Fruit fly (Drosophila melanogaster) whole organism, embryonic: Measurements from ENCODE around the gene Tctp.

ENCODE experiments used
- BEAF-32 ChIP-seq: fragments of 200-800 bp; sonication (Bioruptor generic); optimal IDR thresholded peaks from 3 replicates; lab custom pipeline; 2017; ENCODE audit warnings: missing biosample characterization, missing genetic modification characterization, mild to moderate bottlenecking, moderate library complexity, missing genetic modification reagents
- CG10431 ChIP-seq: fragments of 200-800 bp; sonication (Bioruptor generic); optimal IDR thresholded peaks from 3 replicates; lab custom pipeline; 2018; ENCODE audit warnings: missing biosample characterization, mild to moderate bottlenecking, missing genetic modification characterization
- CG10654 ChIP-seq: fragments of 200-800 bp; sonication (Bioruptor generic); optimal IDR thresholded peaks from 2 replicates; lab custom pipeline; 2016; ENCODE audit warnings: missing biosample characterization, missing genetic modification characterization
- CG13123 ChIP-seq: fragments of 200-800 bp; sonication (Bioruptor generic); optimal IDR thresholded peaks from 2 replicates; lab custom pipeline; 2016; ENCODE audit warnings: missing biosample characterization, missing genetic modification characterization
- CG14710 ChIP-seq: fragments of 200-800 bp; sonication (Bioruptor generic); optimal IDR thresholded peaks from 3 replicates; lab custom pipeline; 2019; ENCODE audit warnings: missing biosample characterization, mild to moderate bottlenecking, missing genetic modification characterization, moderate library complexity
- CG16779 ChIP-seq: fragments of 200-800 bp; sonication (Bioruptor generic); IDR thresholded peaks from 2 replicates; pipeline ENCODE4 v1.3.6; 2022; ENCODE audit warnings: missing biosample characterization, missing genetic modification characterization
- CG2116 ChIP-seq: fragments of 200-800 bp; sonication (Bioruptor generic); optimal IDR thresholded peaks from 3 replicates; lab custom pipeline; 2018; ENCODE audit warnings: missing biosample characterization, mild to moderate bottlenecking, missing genetic modification characterization
- CG30431 ChIP-seq: fragments of 200-800 bp; sonication (Bioruptor generic); optimal IDR thresholded peaks from 2 replicates; lab custom pipeline; 2017; ENCODE audit warnings: missing biosample characterization, missing genetic modification characterization
- CG3065 ChIP-seq: fragments of 200-800 bp; sonication (Bioruptor generic); optimal IDR thresholded peaks from 2 replicates; lab custom pipeline; 2016; ENCODE audit warnings: missing biosample characterization, missing genetic modification characterization
- CG3838 ChIP-seq: fragments of 200-800 bp; sonication (Bioruptor generic); optimal IDR thresholded peaks from 3 replicates; lab custom pipeline; 2016; ENCODE audit warnings: missing biosample characterization, missing genetic modification characterization
- CG3847 ChIP-seq: fragments of 200-800 bp; sonication (Bioruptor generic); IDR thresholded peaks from 2 replicates; pipeline ENCODE4 v1.3.6; 2022; ENCODE audit warnings: missing biosample characterization, missing genetic modification characterization
- CG3995 ChIP-seq: fragments of 200-800 bp; sonication (Bioruptor generic); optimal IDR thresholded peaks from 3 replicates; lab custom pipeline; 2016; ENCODE audit warnings: missing biosample characterization, missing genetic modification characterization
- CG4820 ChIP-seq: fragments of 200-800 bp; sonication (Bioruptor generic); optimal IDR thresholded peaks from 3 replicates; lab custom pipeline; 2016; ENCODE audit warnings: missing biosample characterization, missing genetic modification characterization
- CG6689 ChIP-seq: fragments of 200-800 bp; sonication (Bioruptor generic); IDR thresholded peaks from 2 replicates; pipeline ENCODE4 v1.3.6; 2022; ENCODE audit warnings: missing biosample characterization, missing genetic modification characterization
- CG8924 ChIP-seq: fragments of 200-800 bp; optimal IDR thresholded peaks from 3 replicates; lab custom pipeline; 2019; ENCODE audit warnings: missing biosample characterization, mild to moderate bottlenecking, missing genetic modification characterization, moderate library complexity
- Camta ChIP-seq: fragments of 200-800 bp; sonication (Bioruptor generic); optimal IDR thresholded peaks from 2 replicates; lab custom pipeline; 2016; ENCODE audit warnings: missing biosample characterization, missing genetic modification characterization
- CoRest ChIP-seq: fragments of 200-800 bp; sonication (Bioruptor generic); optimal IDR thresholded peaks from 3 replicates; lab custom pipeline; 2018; ENCODE audit warnings: missing biosample characterization, mild to moderate bottlenecking, missing genetic modification characterization, moderate library complexity
- CrebB ChIP-seq: fragments of 200-800 bp; sonication (Bioruptor generic); optimal IDR thresholded peaks from 3 replicates; lab custom pipeline; 2018; ENCODE audit warnings: missing biosample characterization, mild to moderate bottlenecking, missing genetic modification characterization
- D ChIP-seq, 2 experiments: fragments of 200-800 bp in 1 of 2; fragments of >200 bp in 1 of 2; sonication (Bioruptor generic) in 1 of 2; optimal IDR thresholded peaks; 2 replicates in 1 of 2; 3 replicates in 1 of 2; lab custom pipeline; 2017; ENCODE audit warnings: mild to moderate bottlenecking in 1 of 2, missing biosample characterization in 1 of 2, missing genetic modification characterization in 1 of 2, missing genetic modification reagents in 1 of 2
- D19B ChIP-seq: fragments of 200-800 bp; sonication (Bioruptor generic); optimal IDR thresholded peaks from 2 replicates; lab custom pipeline; 2017; ENCODE audit warnings: missing biosample characterization, mild to moderate bottlenecking, missing genetic modification characterization
- Doc3 ChIP-seq: fragments of 200-800 bp; sonication (Bioruptor generic); IDR thresholded peaks from 3 replicates; pipeline ENCODE4 v1.3.6; 2022; ENCODE audit warnings: missing biosample characterization, missing genetic modification characterization; ENCODE audit not compliant: partially characterized antibody
- Dp ChIP-seq: fragments of 200-800 bp; sonication (Bioruptor generic); optimal IDR thresholded peaks from 2 replicates; lab custom pipeline; 2018; ENCODE audit warnings: missing biosample characterization, mild to moderate bottlenecking, missing genetic modification characterization, moderate library complexity
- HHEX ChIP-seq: fragments of 200-800 bp; sonication (Bioruptor generic); optimal IDR thresholded peaks from 3 replicates; lab custom pipeline; 2017; ENCODE audit warnings: missing biosample characterization, mild to moderate bottlenecking, missing genetic modification characterization, missing genetic modification reagents
- Lpt ChIP-seq: fragments of >200 bp; optimal IDR thresholded peaks from 2 replicates; lab custom pipeline; 2018; ENCODE audit warnings: missing biosample characterization, missing genetic modification characterization
- MBD-R2 ChIP-seq: fragments of 200-800 bp; sonication (Bioruptor generic); IDR thresholded peaks from 2 replicates; pipeline ENCODE4 v1.3.6; 2022; ENCODE audit warnings: missing biosample characterization, missing genetic modification characterization
- Mad ChIP-seq: fragments of 200-800 bp; sonication (Bioruptor generic); optimal IDR thresholded peaks from 2 replicates; lab custom pipeline; 2016; ENCODE audit warnings: missing biosample characterization, missing genetic modification characterization
- Max ChIP-seq: fragments of 200-800 bp; sonication (Bioruptor generic); optimal IDR thresholded peaks from 2 replicates; lab custom pipeline; 2016; ENCODE audit warnings: missing biosample characterization, mild to moderate bottlenecking, missing genetic modification characterization
- Oli ChIP-seq: fragments of 200-800 bp; sonication (Bioruptor generic); optimal IDR thresholded peaks from 2 replicates; lab custom pipeline; 2018; ENCODE audit warnings: missing biosample characterization, mild to moderate bottlenecking, missing genetic modification characterization, moderate library complexity
- Pdp1 ChIP-seq, 2 experiments: fragments of 200-800 bp; sonication (Bioruptor generic); optimal IDR thresholded peaks; 3 replicates each; lab custom pipeline; 2016; ENCODE audit warnings: missing biosample characterization in 2 of 2, missing genetic modification characterization in 2 of 2, mild to moderate bottlenecking in 1 of 2, moderate library complexity in 1 of 2
- Rfx ChIP-seq: fragments of 200-800 bp; sonication (Bioruptor generic); IDR thresholded peaks from 2 replicates; pipeline ENCODE4 v1.3.6; 2022; ENCODE audit warnings: missing biosample characterization, missing genetic modification characterization
- TFAM ChIP-seq: fragments of 200-800 bp; sonication (Bioruptor generic); optimal IDR thresholded peaks from 2 replicates; lab custom pipeline; 2017; ENCODE audit warnings: missing biosample characterization, missing genetic modification characterization, inconsistent platforms
- Usf ChIP-seq: fragments of 200-800 bp; sonication (Bioruptor generic); optimal IDR thresholded peaks from 2 replicates; lab custom pipeline; 2017; ENCODE audit warnings: missing genotype, missing biosample characterization, missing genetic modification characterization
- bowl ChIP-seq: fragments of 200-800 bp; sonication (Bioruptor generic); IDR thresholded peaks from 2 replicates; pipeline ENCODE4 v1.3.6; 2022; ENCODE audit warnings: missing biosample characterization, missing genetic modification characterization
- br ChIP-seq: fragments of >200 bp; optimal IDR thresholded peaks from 2 replicates; lab custom pipeline; 2017
- dmrt11E ChIP-seq: fragments of 200-800 bp; sonication (Bioruptor generic); optimal IDR thresholded peaks from 3 replicates; lab custom pipeline; 2018; ENCODE audit warnings: missing biosample characterization, mild to moderate bottlenecking, missing genetic modification characterization, moderate library complexity
- grau ChIP-seq: fragments of 200-800 bp; optimal IDR thresholded peaks from 3 replicates; lab custom pipeline; 2019; ENCODE audit warnings: missing biosample characterization, mild to moderate bottlenecking, missing genetic modification characterization, moderate library complexity
- hth ChIP-seq: fragments of >200 bp; optimal IDR thresholded peaks from 2 replicates; lab custom pipeline; 2017; ENCODE audit warnings: inconsistent platforms
- mam ChIP-seq: fragments of 200-800 bp; sonication (Bioruptor generic); optimal IDR thresholded peaks from 3 replicates; lab custom pipeline; 2016; ENCODE audit warnings: missing biosample characterization, missing genetic modification characterization
- pita ChIP-seq: fragments of 200-800 bp; sonication (Bioruptor generic); optimal IDR thresholded peaks from 2 replicates; lab custom pipeline; 2017; ENCODE audit warnings: missing biosample characterization, mild to moderate bottlenecking, missing genetic modification characterization
- pros ChIP-seq: fragments of 200-800 bp; sonication (Bioruptor generic); optimal IDR thresholded peaks from 3 replicates; lab custom pipeline; 2019; ENCODE audit warnings: missing biosample characterization, mild to moderate bottlenecking, missing genetic modification characterization, moderate library complexity
- ranshi ChIP-seq: fragments of 200-800 bp; sonication (Bioruptor generic); IDR thresholded peaks from 2 replicates; pipeline ENCODE4 v1.3.6; 2022; ENCODE audit warnings: missing biosample characterization, missing genetic modification characterization
- sens ChIP-seq: fragments of 200-800 bp; sonication (Bioruptor generic); peaks from one replicate; lab custom pipeline; 2016; ENCODE audit warnings: missing biosample characterization, missing genetic modification characterization
- sens-2 ChIP-seq: fragments of 200-800 bp; sonication (Bioruptor generic); IDR thresholded peaks from 2 replicates; pipeline ENCODE4 v1.3.6; 2022; ENCODE audit warnings: missing biosample characterization, missing genetic modification characterization
- sisA ChIP-seq: fragments of 200-800 bp; sonication (Bioruptor generic); IDR thresholded peaks from 2 replicates; pipeline ENCODE4 v1.3.6; 2022; ENCODE audit warnings: missing biosample characterization, missing genetic modification characterization
- unc-4 ChIP-seq: fragments of 200-800 bp; sonication (Bioruptor generic); IDR thresholded peaks from 2 replicates; pipeline ENCODE4 v1.3.6; 2022; ENCODE audit warnings: missing biosample characterization, missing genetic modification characterization; ENCODE audit not compliant: partially characterized antibody
- vfl ChIP-seq: fragments of 200-800 bp; sonication (Bioruptor generic); optimal IDR thresholded peaks from 2 replicates; lab custom pipeline; 2016; ENCODE audit warnings: missing biosample characterization, missing genetic modification characterization
- vnd ChIP-seq: fragments of 200-800 bp; sonication (Bioruptor generic); IDR thresholded peaks from 3 replicates; pipeline ENCODE4 v1.3.6; 2022; ENCODE audit warnings: missing biosample characterization, missing genetic modification characterization; ENCODE audit not compliant: partially characterized antibody
- wdn ChIP-seq: fragments of 200-800 bp; sonication (Bioruptor generic); IDR thresholded peaks from 2 replicates; pipeline ENCODE4 v1.3.6; 2022; ENCODE audit warnings: missing biosample characterization, missing genetic modification characterization
- z ChIP-seq: fragments of 200-800 bp; sonication (Bioruptor generic); IDR thresholded peaks from 3 replicates; pipeline ENCODE4 v1.3.6; 2022; ENCODE audit warnings: missing biosample characterization, missing genetic modification characterization
- zfh2 ChIP-seq: fragments of 200-800 bp; sonication (Bioruptor generic); optimal IDR thresholded peaks from 2 replicates; lab custom pipeline; 2016; ENCODE audit warnings: missing biosample characterization, missing genetic modification characterization

Gene Tctp

dm6 chr3R:11211291-11212061, 1.4 kb downstream of the Tctp start (continued):
- TF ChIP-seq TFAM (GFP tag; lab: Kevin White, UChicago) (no peak), Camta (GFP tag; lab: Kevin White, UChicago) (peak; percentile 34), zfh2 (GFP tag; lab: Kevin White, UChicago) (peak; percentile 81), Usf (GFP tag; lab: Kevin White, UChicago) (peak; percentile 20), CoRest (peak; percentile 79), sisA (peak; percentile 81), Oli (tag; lab: Kevin White, UChicago) (peak; percentile 58), bowl (GFP tag; lab: Robert Waterston, UW) (peak; percentile 63), CG6689 (GFP tag; lab: Robert Waterston, UW) (peak; percentile 82), wdn (peak; percentile 57), CG4820 (GFP tag; lab: Kevin White, UChicago) (peak; percentile 83), vnd (GFP tag; lab: Robert Waterston, UW) (no peak), CG3847 (peak; percentile 56), CG14710 (tag; lab: Kevin White, UChicago) (peak; percentile 40), z (no peak), dmrt11E (tag; lab: Kevin White, UChicago) (peak; percentile 51), D (optimal IDR thresholded peaks at IDR 0.05; lab: Kevin White, UChicago) (no peak), D (GFP tag; optimal IDR thresholded peaks at IDR 0.05; lab: Kevin White, UChicago) (peak; percentile 25), CG3838 (GFP tag; lab: Kevin White, UChicago) (peak; percentile 36), CG3065 (peak; percentile 55), Dp (GFP tag; lab: Kevin White, UChicago) (no peak), BEAF-32 (GFP tag; lab: Kevin White, UChicago) (peak; percentile 5), grau (peak; percentile 97), Rfx (peak; percentile 91), CG16779 (GFP tag; lab: Robert Waterston, UW) (peak; percentile 77), Doc3 (no peak; the same call in 2 of the 3 replicates), sens-2 (no peak; the same call in 1 of the 2 replicates), Mad (GFP tag; lab: Kevin White, UChicago) (peak; percentile 65), CG13123 (GFP tag; lab: Kevin White, UChicago) (no peak), unc-4 (GFP tag; lab: Robert Waterston, UW) (no peak), mam (GFP tag; lab: Kevin White, UChicago) (peak; percentile 87), Max (GFP tag; lab: Kevin White, UChicago) (peak; percentile 73), sens (GFP tag; lab: Kevin White, UChicago) (peak; percentile 92), br (lab: Kevin White, UChicago) (no peak), CG10431 (GFP tag; lab: Kevin White, UChicago) (no peak), CG3995 (GFP tag; lab: Kevin White, UChicago) (peak; percentile 2), pita (GFP tag; lab: Kevin White, UChicago) (no peak), vfl (GFP tag; lab: Kevin White, UChicago) (peak; percentile 73), D19B (GFP tag; lab: Kevin White, UChicago) (peak; percentile 57), CG2116 (GFP tag; lab: Kevin White, UChicago) (peak; percentile 18), CG10654 (peak; percentile 23), HHEX (GFP tag; lab: Kevin White, UChicago) (peak; percentile 60), Pdp1 (GFP tag; optimal IDR thresholded peaks at IDR 0.05; lab: Kevin White, UChicago) (peak; percentile 74 to 81), CrebB (tag; lab: Kevin White, UChicago) (no peak), Lpt (no peak), ranshi (GFP tag; lab: Robert Waterston, UW) (peak; percentile 68), pros (GFP tag; lab: Kevin White, UChicago) (peak; percentile 34), MBD-R2 (GFP tag; lab: Robert Waterston, UW) (no peak; the same call in 1 of the 2 replicates), hth (lab: Kevin White, UChicago) (no peak), CG8924 (peak; percentile 46), CG30431 (GFP tag; lab: Kevin White, UChicago) (peak; percentile 32)
